Worm (Caenorhabditis elegans) whole organism, L4 larva: Measurements from ENCODE around the gene T22E5.6.
A peak's percentile ranks its signal among the peaks of the same experiment; 100 is the strongest.

Experiments used
- D1046.2 ChIP-seq: fragments of 200-800 bp; sonication (Bioruptor generic); IDR thresholded peaks from 2 replicates; pipeline ENCODE4 v1.3.6; 2022; ENCODE audit warnings: missing genetic modification characterization, missing compliant biosample characterization
- F10B5.3 ChIP-seq: sonication (generic microtip); optimal IDR thresholded peaks from 2 replicates; lab custom pipeline; 2016; ENCODE audit warnings: mild to moderate bottlenecking, missing genetic modification characterization, missing compliant biosample characterization
- F44E2.7 ChIP-seq: fragments of 200-800 bp; sonication (Bioruptor generic); IDR thresholded peaks from 2 replicates; pipeline ENCODE4 v2.1.2; 2022; ENCODE audit warnings: missing genetic modification characterization, missing compliant biosample characterization
- F49E8.2 ChIP-seq: sonication (generic microtip); optimal IDR thresholded peaks from 2 replicates; lab custom pipeline; 2016; ENCODE audit warnings: missing compliant biosample characterization, mild to moderate bottlenecking, missing genetic modification characterization, borderline replicate concordance
- R02D3.7 ChIP-seq: fragments of 150-350 bp; sonication (generic microtip); optimal IDR thresholded peaks from 3 replicates; lab custom pipeline; 2014; ENCODE audit warnings: missing biosample characterization, missing genetic modification characterization
- T20F7.1 ChIP-seq: fragments of 200-800 bp; sonication (Bioruptor generic); optimal IDR thresholded peaks from 2 replicates; lab custom pipeline; 2018; ENCODE audit warnings: mild to moderate bottlenecking, missing genetic modification characterization, missing compliant biosample characterization
- Y105C5A.15 ChIP-seq: fragments of 200-800 bp; sonication (Bioruptor generic); IDR thresholded peaks from 2 replicates; pipeline ENCODE4 v1.3.6; 2022; ENCODE audit warnings: missing genetic modification characterization, missing compliant biosample characterization
- Y75B8A.6 ChIP-seq: fragments of 200-800 bp; sonication (Bioruptor generic); IDR thresholded peaks from 2 replicates; pipeline ENCODE4 v1.3.6; 2022; ENCODE audit warnings: missing genetic modification reagents, missing genetic modification characterization, missing compliant biosample characterization
- aha-1 ChIP-seq: fragments of 150-350 bp; peaks from one replicate; lab custom pipeline; 2014; ENCODE audit warnings: missing biosample characterization, missing genetic modification characterization
- ama-1 ChIP-seq: fragments of 150-350 bp; optimal IDR thresholded peaks from 2 replicates; lab custom pipeline; 2014; ENCODE audit warnings: inconsistent platforms, mixed read lengths
- ceh-20 ChIP-seq: fragments of 200-800 bp; sonication (Bioruptor generic); IDR thresholded peaks from 2 replicates; pipeline ENCODE4 v1.3.6; 2022; ENCODE audit warnings: missing genetic modification reagents, missing genetic modification characterization, missing compliant biosample characterization
- ceh-32 ChIP-seq: sonication (generic microtip); optimal IDR thresholded peaks from 2 replicates; lab custom pipeline; 2016; ENCODE audit warnings: mild to moderate bottlenecking, missing genetic modification characterization, missing compliant biosample characterization; ENCODE audit not compliant: poor library complexity
- ces-1 ChIP-seq: fragments of 150-350 bp; sonication (generic microtip); optimal IDR thresholded peaks from 4 replicates; lab custom pipeline; 2014; ENCODE audit warnings: missing biosample characterization, missing genetic modification reagents, missing genetic modification characterization
- cey-2 ChIP-seq: sonication (generic microtip); optimal IDR thresholded peaks from 3 replicates; lab custom pipeline; 2017; ENCODE audit warnings: missing genetic modification characterization, mild to moderate bottlenecking, missing compliant biosample characterization, antibody characterized with exemption, borderline replicate concordance; ENCODE audit not compliant: insufficient read depth
- ctbp-1 ChIP-seq: fragments of 200-800 bp; sonication (Bioruptor generic); IDR thresholded peaks from 2 replicates; pipeline ENCODE4 v1.3.6; 2022; ENCODE audit warnings: missing genetic modification reagents, missing genetic modification characterization, missing compliant biosample characterization
- daf-12 ChIP-seq: fragments of 150-350 bp; optimal IDR thresholded peaks from 2 replicates; lab custom pipeline; 2014; ENCODE audit warnings: missing biosample characterization, missing genetic modification reagents, missing genetic modification characterization
- dmd-6 ChIP-seq: fragments of 200-800 bp; sonication (Bioruptor generic); IDR thresholded peaks from 2 replicates; pipeline ENCODE4 v1.3.6; 2022; ENCODE audit warnings: missing genetic modification reagents, missing genetic modification characterization, missing compliant biosample characterization
- dpl-1 ChIP-seq: fragments of 150-350 bp; optimal IDR thresholded peaks from 2 replicates; lab custom pipeline; 2014; ENCODE audit warnings: missing biosample characterization, missing genetic modification reagents, missing genetic modification characterization
- duxl-1 ChIP-seq: sonication (generic microtip); optimal IDR thresholded peaks from 2 replicates; lab custom pipeline; 2016; ENCODE audit warnings: mild to moderate bottlenecking, missing genetic modification characterization, moderate library complexity, missing compliant biosample characterization; ENCODE audit not compliant: poor library complexity
- dve-1 ChIP-seq: sonication (generic microtip); optimal IDR thresholded peaks from 2 replicates; lab custom pipeline; 2017; ENCODE audit warnings: antibody characterized with exemption, mild to moderate bottlenecking, missing genetic modification characterization, missing compliant biosample characterization; ENCODE audit not compliant: insufficient read depth
- egl-27 ChIP-seq: sonication (generic microtip); optimal IDR thresholded peaks from 3 replicates; lab custom pipeline; 2017; ENCODE audit warnings: missing biosample characterization, missing genetic modification reagents, missing genetic modification characterization
- fos-1 ChIP-seq: fragments of 150-350 bp; optimal IDR thresholded peaks from 2 replicates; lab custom pipeline; 2014; ENCODE audit warnings: missing biosample characterization, missing genetic modification characterization
- hif-1 ChIP-seq, 2 experiments: sonication (generic microtip); optimal IDR thresholded peaks; 2 replicates each; lab custom pipeline; 2016 to 2017; ENCODE audit warnings: missing compliant biosample characterization in 2 of 2, missing genetic modification characterization in 2 of 2, missing genetic modification reagents in 2 of 2, missing genotype in 2 of 2, mild to moderate bottlenecking in 1 of 2
- jun-1 ChIP-seq: fragments of 150-350 bp; optimal IDR thresholded peaks from 2 replicates; lab custom pipeline; 2014; ENCODE audit warnings: missing biosample characterization, missing genetic modification reagents, missing genetic modification characterization
- lim-7 ChIP-seq: fragments of 200-800 bp; sonication (Bioruptor generic); IDR thresholded peaks from 2 replicates; pipeline ENCODE4 v1.3.6; 2022; ENCODE audit warnings: missing genetic modification characterization, missing compliant biosample characterization
- lin-15B ChIP-seq: fragments of 150-350 bp; sonication (generic microtip); optimal IDR thresholded peaks from 3 replicates; lab custom pipeline; 2014; ENCODE audit warnings: missing biosample characterization, missing genetic modification characterization
- lin-29 ChIP-seq: fragments of 200-800 bp; sonication (Bioruptor generic); IDR thresholded peaks from 2 replicates; pipeline ENCODE4 v1.3.6; 2022; ENCODE audit warnings: missing genetic modification reagents, missing genetic modification characterization, missing compliant biosample characterization
- lin-39 ChIP-seq: fragments of 150-350 bp; optimal IDR thresholded peaks from 2 replicates; lab custom pipeline; 2014; ENCODE audit warnings: missing biosample characterization, missing genetic modification reagents, missing genetic modification characterization
- lir-3 ChIP-seq: sonication (generic microtip); optimal IDR thresholded peaks from 2 replicates; lab custom pipeline; 2016; ENCODE audit warnings: mild to moderate bottlenecking, missing genetic modification characterization, missing compliant biosample characterization
- madf-5 ChIP-seq, 2 experiments: fragments of 200-800 bp; sonication (Bioruptor generic); IDR thresholded peaks; 2 replicates each; pipeline ENCODE4 v1.3.6; 2022; ENCODE audit warnings: missing compliant biosample characterization in 2 of 2, missing genetic modification characterization in 2 of 2
- madf-9 ChIP-seq: fragments of 200-800 bp; sonication (Bioruptor generic); conservative IDR thresholded peaks from 2 replicates; pipeline ENCODE4 v1.3.6; 2022; ENCODE audit warnings: missing genetic modification reagents, missing genetic modification characterization, missing compliant biosample characterization
- mdt-29 ChIP-seq: fragments of 200-800 bp; sonication (Bioruptor generic); IDR thresholded peaks from 2 replicates; pipeline ENCODE4 v1.3.6; 2022; ENCODE audit warnings: missing genetic modification reagents, missing genetic modification characterization, missing compliant biosample characterization
- mxl-2 ChIP-seq: fragments of 200-800 bp; sonication (Bioruptor generic); conservative IDR thresholded peaks from 2 replicates; pipeline ENCODE4 v1.3.6; 2022; ENCODE audit warnings: missing genetic modification reagents, missing genetic modification characterization, missing compliant biosample characterization
- nhr-25 ChIP-seq: sonication (generic microtip); optimal IDR thresholded peaks from 2 replicates; lab custom pipeline; 2017; ENCODE audit warnings: missing genetic modification characterization, mild to moderate bottlenecking, missing compliant biosample characterization, antibody characterized with exemption, moderate library complexity, borderline replicate concordance; ENCODE audit not compliant: insufficient read depth
- nhr-41 ChIP-seq: fragments of 200-800 bp; sonication (Bioruptor generic); IDR thresholded peaks from 2 replicates; pipeline ENCODE4 v1.3.6; 2022; ENCODE audit warnings: missing genetic modification reagents, missing genetic modification characterization, missing compliant biosample characterization
- nhr-42 ChIP-seq: fragments of 200-800 bp; sonication (Bioruptor generic); IDR thresholded peaks from 2 replicates; pipeline ENCODE4 v1.3.6; 2022; ENCODE audit warnings: missing genetic modification characterization, missing compliant biosample characterization
- nhr-6 ChIP-seq: fragments of 150-350 bp; optimal IDR thresholded peaks from 2 replicates; lab custom pipeline; 2014; ENCODE audit warnings: missing biosample characterization, missing genetic modification characterization
- nhr-76 ChIP-seq: fragments of 150-350 bp; optimal IDR thresholded peaks from 2 replicates; lab custom pipeline; 2014; ENCODE audit warnings: missing biosample characterization, missing genetic modification characterization
- pha-4 ChIP-seq, 2 experiments: fragments of 150-350 bp in 1 of 2; fragments of 200-800 bp in 1 of 2; sonication (Bioruptor generic) in 1 of 2; IDR thresholded peaks in 1 of 2; optimal IDR thresholded peaks in 1 of 2; 2 replicates each; pipeline versions ENCODE4 v1.3.6 to Lab custom; 2014 to 2022; ENCODE audit warnings: missing genetic modification characterization in 2 of 2, missing genetic modification reagents in 2 of 2, missing biosample characterization in 1 of 2, missing compliant biosample characterization in 1 of 2
- sdz-12 ChIP-seq: fragments of 200-800 bp; sonication (Bioruptor generic); optimal IDR thresholded peaks from 2 replicates; lab custom pipeline; 2018; ENCODE audit warnings: mild to moderate bottlenecking, missing genetic modification characterization, missing compliant biosample characterization
- set-16 ChIP-seq: fragments of 200-800 bp; sonication (Bioruptor generic); IDR thresholded peaks from 2 replicates; pipeline ENCODE4 v1.3.6; 2022; ENCODE audit warnings: missing genetic modification reagents, missing genetic modification characterization, missing compliant biosample characterization
- skn-1 ChIP-seq: fragments of 150-350 bp; optimal IDR thresholded peaks from 2 replicates; lab custom pipeline; 2014; ENCODE audit warnings: missing biosample characterization, missing genetic modification characterization
- snpc-4 ChIP-seq: fragments of 150-350 bp; optimal IDR thresholded peaks from 2 replicates; lab custom pipeline; 2014; ENCODE audit warnings: missing biosample characterization, missing genetic modification characterization
- spr-3 ChIP-seq: fragments of 200-800 bp; sonication (Bioruptor generic); optimal IDR thresholded peaks from 2 replicates; lab custom pipeline; 2018; ENCODE audit warnings: mild to moderate bottlenecking, missing genetic modification characterization, missing compliant biosample characterization
- tag-97 ChIP-seq: fragments of 200-800 bp; sonication (Bioruptor generic); IDR thresholded peaks from 2 replicates; pipeline ENCODE4 v1.3.6; 2022; ENCODE audit warnings: missing genetic modification characterization, missing compliant biosample characterization
- tra-1 ChIP-seq: fragments of 200-800 bp; sonication (Bioruptor generic); IDR thresholded peaks from 2 replicates; pipeline ENCODE4 v1.3.6; 2022; ENCODE audit warnings: missing genetic modification reagents, missing genetic modification characterization, missing compliant biosample characterization
- unc-130 ChIP-seq: sonication (generic microtip); optimal IDR thresholded peaks from 2 replicates; lab custom pipeline; 2016; ENCODE audit warnings: missing genetic modification reagents, missing genetic modification characterization, missing compliant biosample characterization
- unc-39 ChIP-seq: sonication (generic microtip); optimal IDR thresholded peaks from 2 replicates; lab custom pipeline; 2017; ENCODE audit warnings: missing biosample characterization, missing genetic modification characterization
- vab-7 ChIP-seq: fragments of 200-800 bp; sonication (Bioruptor generic); IDR thresholded peaks from 2 replicates; pipeline ENCODE4 v1.3.6; 2022; ENCODE audit warnings: missing genetic modification reagents, missing genetic modification characterization, missing compliant biosample characterization
- zfp-3 ChIP-seq: fragments of 200-800 bp; sonication (Bioruptor generic); conservative IDR thresholded peaks from 2 replicates; pipeline ENCODE4 v1.3.6; 2022; ENCODE audit warnings: missing genetic modification reagents, missing genetic modification characterization, missing compliant biosample characterization
- zip-11 ChIP-seq: fragments of 200-800 bp; sonication (Bioruptor generic); IDR thresholded peaks from 2 replicates; pipeline ENCODE4 v1.3.6; 2022; ENCODE audit warnings: missing genetic modification characterization, missing compliant biosample characterization

Gene T22E5.6

DNA sequence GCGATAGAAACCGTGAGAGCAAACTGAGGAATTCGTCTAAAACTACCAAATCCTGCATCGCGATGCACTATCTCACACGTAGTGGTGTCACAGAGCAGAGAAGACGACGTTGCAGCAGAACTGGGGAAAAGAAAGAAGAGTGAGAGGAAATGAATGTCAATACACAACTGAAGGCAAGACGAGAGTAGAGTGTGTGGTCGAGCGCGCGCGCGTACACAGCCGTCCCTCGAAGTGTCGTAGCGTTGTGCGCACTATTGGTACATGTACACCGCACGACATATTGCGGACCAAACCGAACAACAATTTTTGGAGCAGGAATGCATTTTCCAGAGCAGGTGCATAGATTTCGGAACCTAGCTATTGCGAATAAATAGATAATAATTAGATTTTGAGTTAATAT lies 37.8 kb downstream of the T22E5.6 start (continued):
- no peak for TF ChIP-seq nhr-25 (tag; lab: Kevin White, UChicago)
- TF ChIP-seq sdz-12 = no peak
- peak in 1 of 2 experiments; percentile 22 for TF ChIP-seq hif-1 (tag; optimal IDR thresholded peaks at IDR 0.05; lab: Kevin White, UChicago)
- TF ChIP-seq fos-1 (tag; lab: Kevin White, UChicago) = no peak
- TF ChIP-seq madf-9 = no peak; the same call in 1 of the 2 replicates
- TF ChIP-seq zip-11 (GFP tag; lab: Robert Waterston, UW) = no peak
- peak; percentile 22 for TF ChIP-seq dve-1
- TF ChIP-seq daf-12 (tag; lab: Kevin White, UChicago) = no peak
- TF ChIP-seq tra-1 (GFP tag; lab: Robert Waterston, UW) = no peak
- no peak for TF ChIP-seq lin-15B
- TF ChIP-seq duxl-1 (tag; lab: Kevin White, UChicago) = no peak
- 0 out of 2 replicates have a peak, but pooled peaks have one; percentile 36 for TF ChIP-seq vab-7
- TF ChIP-seq ctbp-1 (GFP tag; lab: Robert Waterston, UW) = peak; percentile 51; the same call in 1 of the 2 replicates
- TF ChIP-seq jun-1 (tag; lab: Kevin White, UChicago) = no peak
- TF ChIP-seq nhr-76 (tag; lab: Kevin White, UChicago) = no peak
- no peak for TF ChIP-seq lir-3 (tag; lab: Kevin White, UChicago)
- no peak for TF ChIP-seq unc-39 (tag; lab: Kevin White, UChicago)
- TF ChIP-seq spr-3 (GFP tag; lab: Kevin White, UChicago) = no peak
- no peak for TF ChIP-seq skn-1
- TF ChIP-seq R02D3.7 (tag; lab: Kevin White, UChicago) = no peak
- no peak for TF ChIP-seq mxl-2 (GFP tag; lab: Robert Waterston, UW)
- no peak for TF ChIP-seq F44E2.7 (GFP tag; lab: Robert Waterston, UW)
- no peak for TF ChIP-seq lim-7
- TF ChIP-seq T20F7.1 (GFP tag; lab: Kevin White, UChicago) = no peak
- no peak for TF ChIP-seq nhr-41 (GFP tag; lab: Robert Waterston, UW)
- no peak for TF ChIP-seq zfp-3 (GFP tag; lab: Robert Waterston, UW)
- no peak for TF ChIP-seq ceh-32
- TF ChIP-seq tag-97 = no peak
- TF ChIP-seq snpc-4 = no peak
- TF ChIP-seq pha-4 (GFP tag; IDR thresholded peaks at IDR 0.05; lab: Robert Waterston, UW) = no peak
- peak; percentile 3 for TF ChIP-seq pha-4 (tag; optimal IDR thresholded peaks at IDR 0.05; lab: Kevin White, UChicago)
- no peak for TF ChIP-seq nhr-6 (tag; lab: Kevin White, UChicago)
- no peak for TF ChIP-seq ama-1 (lab: Kevin White, UChicago)
- no peak for TF ChIP-seq egl-27 (tag; lab: Kevin White, UChicago)
- TF ChIP-seq F10B5.3 (tag; lab: Kevin White, UChicago) = no peak
- TF ChIP-seq nhr-42 (GFP tag; lab: Robert Waterston, UW) = no peak
- no peak for TF ChIP-seq lin-29 (GFP tag; lab: Robert Waterston, UW)
- TF ChIP-seq ces-1 (GFP tag; lab: Kevin White, UChicago) = no peak
- TF ChIP-seq madf-5 (GFP tag; IDR thresholded peaks at IDR 0.05; lab: Robert Waterston, UW) = no peak
- TF ChIP-seq cey-2 = no peak
- no peak for TF ChIP-seq unc-130 (GFP tag; lab: Kevin White, UChicago)
- no peak for TF ChIP-seq Y105C5A.15 (GFP tag; lab: Robert Waterston, UW)
- peak; percentile 37 for TF ChIP-seq dmd-6 (GFP tag; lab: Robert Waterston, UW)
- TF ChIP-seq set-16 = no peak
- no peak for TF ChIP-seq D1046.2 (GFP tag; lab: Robert Waterston, UW)
- peak; percentile 95 for TF ChIP-seq aha-1 (tag; lab: Kevin White, UChicago)
- no peak for TF ChIP-seq dpl-1 (GFP tag; lab: Kevin White, UChicago)
- TF ChIP-seq Y75B8A.6 (GFP tag; lab: Robert Waterston, UW) = no peak
- TF ChIP-seq ceh-20 (GFP tag; lab: Robert Waterston, UW) = peak; percentile 73
- TF ChIP-seq F49E8.2 (tag; lab: Kevin White, UChicago) = no peak
- no peak for TF ChIP-seq mdt-29 (GFP tag; lab: Robert Waterston, UW)
- TF ChIP-seq lin-39 (tag; lab: Kevin White, UChicago) = no peak
